Worm (Caenorhabditis elegans) whole organism, young adult: ENCODE measurements around the gene osta-3.

Source experiments
- F10E7.11 ChIP-seq: sonication (generic microtip); optimal IDR thresholded peaks from 2 replicates; lab custom pipeline; 2017; ENCODE audit warnings: mild to moderate bottlenecking, missing genetic modification characterization, moderate library complexity, missing compliant biosample characterization
- F57A8.1 ChIP-seq: fragments of 200-800 bp; sonication (Bioruptor generic); optimal IDR thresholded peaks from 2 replicates; lab custom pipeline; 2018; ENCODE audit warnings: mild to moderate bottlenecking, missing genetic modification characterization, moderate library complexity, missing compliant biosample characterization
- nfya-1 ChIP-seq: sonication (generic microtip); optimal IDR thresholded peaks from 2 replicates; lab custom pipeline; 2017; ENCODE audit warnings: antibody characterized with exemption, missing compliant biosample characterization, missing genetic modification characterization, borderline replicate concordance; ENCODE audit not compliant: insufficient read depth
- pha-4 ChIP-seq: fragments of 150-350 bp; sonication (generic microtip); optimal IDR thresholded peaks from 2 replicates; lab custom pipeline; 2014; ENCODE audit warnings: missing biosample characterization, missing genetic modification reagents, missing genetic modification characterization

- TF ChIP-seq pha-4 (no peak), F10E7.11 (no peak), F57A8.1 (no peak), nfya-1 (no peak)
Observed at ce11 chrII:14801086-14801531, 11.2 kb upstream of the osta-3 start.
